Fruit fly (Drosophila melanogaster) whole organism, embryonic: Measurements from ENCODE around the gene dmGlut.

ENCODE experiments used
- Atf3 ChIP-seq: fragments of 200-800 bp; sonication (Bioruptor generic); optimal IDR thresholded peaks from 3 replicates; lab custom pipeline; 2016; ENCODE audit warnings: missing biosample characterization, missing genetic modification characterization
- BEAF-32 ChIP-seq: fragments of 200-800 bp; sonication (Bioruptor generic); optimal IDR thresholded peaks from 3 replicates; lab custom pipeline; 2017; ENCODE audit warnings: missing biosample characterization, missing genetic modification characterization, mild to moderate bottlenecking, moderate library complexity, missing genetic modification reagents
- Bteb2 ChIP-seq: fragments of 200-800 bp; sonication (Bioruptor generic); optimal IDR thresholded peaks from 2 replicates; lab custom pipeline; 2016; ENCODE audit warnings: missing biosample characterization, missing genetic modification characterization
- CG10979 ChIP-seq: fragments of 200-800 bp; sonication (Bioruptor generic); optimal IDR thresholded peaks from 2 replicates; lab custom pipeline; 2018; ENCODE audit warnings: missing biosample characterization, mild to moderate bottlenecking, missing genetic modification characterization, moderate library complexity
- CG11560 ChIP-seq: fragments of 200-800 bp; sonication (Bioruptor generic); IDR thresholded peaks from 3 replicates; pipeline ENCODE4 v1.3.6; 2022; ENCODE audit warnings: missing biosample characterization, missing genetic modification characterization
- CG12071 ChIP-seq: fragments of 200-800 bp; sonication (Bioruptor generic); optimal IDR thresholded peaks from 3 replicates; lab custom pipeline; 2018; ENCODE audit warnings: missing biosample characterization, mild to moderate bottlenecking, missing genetic modification characterization
- CG12155 ChIP-seq: fragments of 200-800 bp; sonication (Bioruptor generic); optimal IDR thresholded peaks from 3 replicates; lab custom pipeline; 2016; ENCODE audit warnings: missing biosample characterization, missing genetic modification characterization
- CG12236 ChIP-seq: fragments of 200-800 bp; sonication (Bioruptor generic); optimal IDR thresholded peaks from 2 replicates; lab custom pipeline; 2016; ENCODE audit warnings: missing biosample characterization, missing genetic modification characterization
- CG13624 ChIP-seq: fragments of 200-800 bp; sonication (Bioruptor generic); optimal IDR thresholded peaks from 2 replicates; lab custom pipeline; 2016; ENCODE audit warnings: missing biosample characterization, missing genetic modification characterization
- CG14667 ChIP-seq: fragments of 200-800 bp; sonication (Bioruptor generic); IDR thresholded peaks from 2 replicates; pipeline ENCODE4 v1.3.6; 2022; ENCODE audit warnings: missing biosample characterization, missing genetic modification characterization
- CG14710 ChIP-seq: fragments of 200-800 bp; sonication (Bioruptor generic); optimal IDR thresholded peaks from 3 replicates; lab custom pipeline; 2019; ENCODE audit warnings: missing biosample characterization, mild to moderate bottlenecking, missing genetic modification characterization, moderate library complexity
- CG1603 ChIP-seq: fragments of 200-800 bp; sonication (Bioruptor generic); optimal IDR thresholded peaks from 2 replicates; lab custom pipeline; 2019; ENCODE audit warnings: missing biosample characterization, mild to moderate bottlenecking, missing genetic modification characterization, moderate library complexity
- CG1647 ChIP-seq: fragments of 200-800 bp; sonication (Bioruptor generic); optimal IDR thresholded peaks from 3 replicates; lab custom pipeline; 2016; ENCODE audit warnings: missing biosample characterization, missing genetic modification characterization
- CG17359 ChIP-seq: fragments of 200-800 bp; sonication (Bioruptor generic); optimal IDR thresholded peaks from 3 replicates; lab custom pipeline; 2018; ENCODE audit warnings: missing biosample characterization, mild to moderate bottlenecking, missing genetic modification characterization, moderate library complexity
- CG18262 ChIP-seq: fragments of 200-800 bp; optimal IDR thresholded peaks from 3 replicates; lab custom pipeline; 2019; ENCODE audit warnings: missing biosample characterization, mild to moderate bottlenecking, missing genetic modification characterization, moderate library complexity
- CG30403 ChIP-seq: fragments of 200-800 bp; sonication (Bioruptor generic); optimal IDR thresholded peaks from 3 replicates; lab custom pipeline; 2016; ENCODE audit warnings: missing biosample characterization, missing genetic modification characterization
- CG34224 ChIP-seq: fragments of 200-800 bp; sonication (Bioruptor generic); IDR thresholded peaks from 3 replicates; pipeline ENCODE4 v1.3.6; 2022; ENCODE audit warnings: missing biosample characterization, missing genetic modification characterization; ENCODE audit not compliant: partially characterized antibody
- CG34422 ChIP-seq: fragments of 200-800 bp; sonication (Bioruptor generic); IDR thresholded peaks from 3 replicates; pipeline ENCODE4 v1.3.6; 2022; ENCODE audit warnings: missing biosample characterization, missing genetic modification characterization
- CG4424 ChIP-seq: fragments of 200-800 bp; sonication (Bioruptor generic); optimal IDR thresholded peaks from 3 replicates; lab custom pipeline; 2016; ENCODE audit warnings: missing biosample characterization, missing genetic modification characterization
- CG4820 ChIP-seq: fragments of 200-800 bp; sonication (Bioruptor generic); optimal IDR thresholded peaks from 3 replicates; lab custom pipeline; 2016; ENCODE audit warnings: missing biosample characterization, missing genetic modification characterization
- CG4854 ChIP-seq: fragments of 200-800 bp; sonication (Bioruptor generic); optimal IDR thresholded peaks from 2 replicates; lab custom pipeline; 2016; ENCODE audit warnings: missing biosample characterization, missing genetic modification characterization, inconsistent platforms
- CG7839 ChIP-seq: fragments of 200-800 bp; sonication (Bioruptor generic); optimal IDR thresholded peaks from 3 replicates; lab custom pipeline; 2018; ENCODE audit warnings: missing biosample characterization, mild to moderate bottlenecking, missing genetic modification characterization, moderate library complexity
- CG8944 ChIP-seq: fragments of 200-800 bp; sonication (Bioruptor generic); optimal IDR thresholded peaks from 3 replicates; lab custom pipeline; 2016; ENCODE audit warnings: missing biosample characterization, missing genetic modification characterization
- CG9437 ChIP-seq: fragments of 200-800 bp; sonication (Bioruptor generic); optimal IDR thresholded peaks from 2 replicates; lab custom pipeline; 2018; ENCODE audit warnings: missing biosample characterization, mild to moderate bottlenecking, missing genetic modification characterization
- CG9797 ChIP-seq: fragments of 200-800 bp; sonication (Bioruptor generic); optimal IDR thresholded peaks from 3 replicates; lab custom pipeline; 2018; ENCODE audit warnings: missing biosample characterization, mild to moderate bottlenecking, missing genetic modification characterization
- CrebB ChIP-seq: fragments of 200-800 bp; sonication (Bioruptor generic); optimal IDR thresholded peaks from 3 replicates; lab custom pipeline; 2018; ENCODE audit warnings: missing biosample characterization, mild to moderate bottlenecking, missing genetic modification characterization
- HLHmδ ChIP-seq: fragments of 200-800 bp; sonication (Bioruptor generic); optimal IDR thresholded peaks from 2 replicates; lab custom pipeline; 2018; ENCODE audit warnings: missing biosample characterization, mild to moderate bottlenecking, missing genetic modification characterization, moderate library complexity
- Hr78 ChIP-seq, 2 experiments: fragments of 200-800 bp in 1 of 2; fragments of >200 bp in 1 of 2; sonication (Bioruptor generic) in 1 of 2; optimal IDR thresholded peaks; 2 replicates each; lab custom pipeline; 2017 to 2019; ENCODE audit warnings: missing biosample characterization in 2 of 2, missing genetic modification characterization in 2 of 2, mild to moderate bottlenecking in 1 of 2, moderate library complexity in 1 of 2
- MBD-R2 ChIP-seq: fragments of 200-800 bp; sonication (Bioruptor generic); IDR thresholded peaks from 2 replicates; pipeline ENCODE4 v1.3.6; 2022; ENCODE audit warnings: missing biosample characterization, missing genetic modification characterization
- Neu2 ChIP-seq: fragments of 200-800 bp; sonication (Bioruptor generic); optimal IDR thresholded peaks from 3 replicates; lab custom pipeline; 2016; ENCODE audit warnings: missing biosample characterization, missing genetic modification characterization, borderline replicate concordance
- Sry-β ChIP-seq: fragments of 200-800 bp; sonication (Bioruptor generic); optimal IDR thresholded peaks from 2 replicates; lab custom pipeline; 2018; ENCODE audit warnings: missing biosample characterization, mild to moderate bottlenecking, missing genetic modification characterization, moderate library complexity
- Sry-δ ChIP-seq: fragments of 200-800 bp; sonication (Bioruptor generic); optimal IDR thresholded peaks from 2 replicates; lab custom pipeline; 2016; ENCODE audit warnings: missing biosample characterization, missing genetic modification characterization
- Xbp1 ChIP-seq: fragments of 200-800 bp; sonication (Bioruptor generic); optimal IDR thresholded peaks from 3 replicates; lab custom pipeline; 2016; ENCODE audit warnings: missing biosample characterization, mild to moderate bottlenecking, missing genetic modification characterization
- chinmo ChIP-seq: fragments of 200-800 bp; sonication (Bioruptor generic); IDR thresholded peaks from 4 replicates; pipeline ENCODE4 v1.3.6; 2022; ENCODE audit warnings: missing biosample characterization, missing genetic modification characterization; ENCODE audit not compliant: partially characterized antibody
- chm ChIP-seq: fragments of 200-800 bp; sonication (Bioruptor generic); IDR thresholded peaks from 2 replicates; pipeline ENCODE4 v1.3.6; 2022; ENCODE audit warnings: missing biosample characterization, missing genetic modification characterization
- crol ChIP-seq: fragments of 200-800 bp; sonication (Bioruptor generic); IDR thresholded peaks from 2 replicates; pipeline ENCODE4 v1.3.6; 2022; ENCODE audit warnings: missing biosample characterization, missing genetic modification characterization
- dan ChIP-seq: fragments of 200-800 bp; sonication (Bioruptor generic); IDR thresholded peaks from 2 replicates; pipeline ENCODE4 v1.3.6; 2022; ENCODE audit warnings: missing biosample characterization, missing genetic modification characterization
- dimm ChIP-seq: fragments of 200-800 bp; sonication (Bioruptor generic); IDR thresholded peaks from 2 replicates; pipeline ENCODE4 v1.3.6; 2022; ENCODE audit warnings: missing biosample characterization, missing genetic modification characterization
- fu2 ChIP-seq: fragments of 200-800 bp; sonication (Bioruptor generic); optimal IDR thresholded peaks from 2 replicates; lab custom pipeline; 2016; ENCODE audit warnings: missing biosample characterization, missing genetic modification characterization
- ind ChIP-seq: fragments of 200-800 bp; sonication (Bioruptor generic); optimal IDR thresholded peaks from 3 replicates; lab custom pipeline; 2016; ENCODE audit warnings: missing biosample characterization, missing genetic modification characterization
- inv ChIP-seq: fragments of 200-800 bp; sonication (Bioruptor generic); IDR thresholded peaks from 2 replicates; pipeline ENCODE4 v1.3.6; 2022; ENCODE audit warnings: missing biosample characterization, missing genetic modification characterization; ENCODE audit not compliant: partially characterized antibody
- kay ChIP-seq: fragments of 200-800 bp; sonication (Bioruptor generic); optimal IDR thresholded peaks from 2 replicates; lab custom pipeline; 2016; ENCODE audit warnings: missing biosample characterization, missing genetic modification characterization
- mirr ChIP-seq: fragments of 200-800 bp; sonication (Bioruptor generic); optimal IDR thresholded peaks from 3 replicates; lab custom pipeline; 2018; ENCODE audit warnings: missing biosample characterization, mild to moderate bottlenecking, missing genetic modification characterization
- pnt ChIP-seq: fragments of 200-800 bp; sonication (Bioruptor generic); optimal IDR thresholded peaks from 3 replicates; lab custom pipeline; 2016; ENCODE audit warnings: missing biosample characterization, missing genetic modification characterization
- sima ChIP-seq: fragments of 200-800 bp; sonication (Bioruptor generic); optimal IDR thresholded peaks from 2 replicates; lab custom pipeline; 2016; ENCODE audit warnings: missing biosample characterization, missing genetic modification characterization
- ssp ChIP-seq: fragments of 200-800 bp; sonication (Bioruptor generic); IDR thresholded peaks from 2 replicates; pipeline ENCODE4 v1.3.6; 2022; ENCODE audit warnings: missing biosample characterization, missing genetic modification characterization
- tna ChIP-seq: fragments of 200-800 bp; sonication (Bioruptor generic); IDR thresholded peaks from 2 replicates; pipeline ENCODE4 v1.3.6; 2022; ENCODE audit warnings: missing biosample characterization, missing genetic modification characterization; ENCODE audit not compliant: partially characterized antibody
- unc-4 ChIP-seq: fragments of 200-800 bp; sonication (Bioruptor generic); IDR thresholded peaks from 2 replicates; pipeline ENCODE4 v1.3.6; 2022; ENCODE audit warnings: missing biosample characterization, missing genetic modification characterization; ENCODE audit not compliant: partially characterized antibody
- vfl ChIP-seq: fragments of 200-800 bp; sonication (Bioruptor generic); optimal IDR thresholded peaks from 2 replicates; lab custom pipeline; 2016; ENCODE audit warnings: missing biosample characterization, missing genetic modification characterization
- vvl ChIP-seq: fragments of 200-800 bp; sonication (Bioruptor generic); IDR thresholded peaks from 2 replicates; pipeline ENCODE4 v1.3.6; 2022; ENCODE audit warnings: missing biosample characterization, missing genetic modification characterization
- z ChIP-seq: fragments of 200-800 bp; sonication (Bioruptor generic); IDR thresholded peaks from 3 replicates; pipeline ENCODE4 v1.3.6; 2022; ENCODE audit warnings: missing biosample characterization, missing genetic modification characterization

dmGlut gene

dm6 chr2L:11987945-11988344 is 39.3 kb upstream of the dmGlut start, which contains the start of the genes CG6686 and CG34163 (continued):
- TF ChIP-seq CG10979 (tag; lab: Kevin White, UChicago), result peak; percentile 34
- no peak for TF ChIP-seq Neu2 (GFP tag; lab: Kevin White, UChicago)
- TF ChIP-seq CG13624 (GFP tag; lab: Kevin White, UChicago), result peak; percentile 65
- TF ChIP-seq sima (GFP tag; lab: Kevin White, UChicago), result no peak
- no peak for TF ChIP-seq CrebB (tag; lab: Kevin White, UChicago)
- peak; percentile 42 for TF ChIP-seq CG4820
- peak; percentile 35 for TF ChIP-seq CG17359 (tag; lab: Kevin White, UChicago)
- TF ChIP-seq CG7839 (tag; lab: Kevin White, UChicago), result peak; percentile 45
- peak; percentile 5 for TF ChIP-seq CG8944 (GFP tag; lab: Kevin White, UChicago)
- peak; percentile 24 for TF ChIP-seq CG18262
- no peak for TF ChIP-seq CG34224
- no peak for TF ChIP-seq ssp
- TF ChIP-seq CG14667 (GFP tag; lab: Robert Waterston, UW), result peak; percentile 20; the same call in 1 of the 2 replicates
- peak; percentile 83 for TF ChIP-seq CG14710 (tag; lab: Kevin White, UChicago)
- no peak for TF ChIP-seq CG12236 (GFP tag; lab: Kevin White, UChicago)
- no peak for TF ChIP-seq chinmo (GFP tag; lab: Robert Waterston, UW)
- TF ChIP-seq BEAF-32, result peak; percentile 41
- TF ChIP-seq mirr (GFP tag; lab: Kevin White, UChicago), result no peak
- peak; percentile 62; the same call in 2 of the 3 replicates for TF ChIP-seq CG34422 (GFP tag; lab: Robert Waterston, UW)
- peak; percentile 41 for TF ChIP-seq vfl (GFP tag; lab: Kevin White, UChicago)
- peak; percentile 51 for TF ChIP-seq CG4854 (GFP tag; lab: Kevin White, UChicago)
- peak; percentile 12 for TF ChIP-seq ind
- TF ChIP-seq CG30403 (GFP tag; lab: Kevin White, UChicago), result peak; percentile 69
- peak; percentile 40; the same call in 1 of the 2 replicates for TF ChIP-seq vvl
- no peak for TF ChIP-seq dimm (GFP tag; lab: Robert Waterston, UW)
- no peak for TF ChIP-seq dan
- peak; percentile 43 for TF ChIP-seq Sry-δ
- TF ChIP-seq fu2 (GFP tag; lab: Kevin White, UChicago), result peak; percentile 30
- peak; percentile 8 for TF ChIP-seq CG1647
- peak; percentile 89 for TF ChIP-seq MBD-R2
- no peak for TF ChIP-seq crol (GFP tag; lab: Robert Waterston, UW)
- no peak for TF ChIP-seq tna (GFP tag; lab: Robert Waterston, UW)
- TF ChIP-seq inv (GFP tag; lab: Robert Waterston, UW), result no peak
- peak; percentile 61 for TF ChIP-seq Xbp1 (GFP tag; lab: Kevin White, UChicago)
- peak; percentile 74 for TF ChIP-seq CG9797 (GFP tag; lab: Kevin White, UChicago)
- TF ChIP-seq CG9437 (GFP tag; lab: Kevin White, UChicago), result peak; percentile 61
- TF ChIP-seq kay (GFP tag; lab: Kevin White, UChicago), result no peak
- TF ChIP-seq CG12071 (GFP tag; lab: Kevin White, UChicago), result no peak
- TF ChIP-seq unc-4 (GFP tag; lab: Robert Waterston, UW), result no peak
- no peak for TF ChIP-seq Atf3 (GFP tag; lab: Kevin White, UChicago)
- no peak for TF ChIP-seq chm (GFP tag; lab: Robert Waterston, UW)
- peak; percentile 11 for TF ChIP-seq pnt (GFP tag; lab: Kevin White, UChicago)
- TF ChIP-seq HLHmδ (GFP tag; lab: Kevin White, UChicago), result no peak
- TF ChIP-seq CG1603 (tag; lab: Kevin White, UChicago), result peak; percentile 29
- TF ChIP-seq CG12155, result peak; percentile 15
- no peak for TF ChIP-seq CG11560 (tag; lab: Robert Waterston, UW)
- no peak for TF ChIP-seq z
- TF ChIP-seq Hr78 (GFP tag; optimal IDR thresholded peaks at IDR 0.05; lab: Kevin White, UChicago), result no peak
- TF ChIP-seq Sry-β (GFP tag; lab: Kevin White, UChicago), result peak; percentile 77
- TF ChIP-seq CG4424, result peak; percentile 25
- peak; percentile 34 for TF ChIP-seq Bteb2
